Fruit fly (Drosophila melanogaster) whole organism, embryonic: ENCODE data around the gene Mink.

Experiments used
- Asciz ChIP-seq: fragments of 200-800 bp; sonication (Bioruptor generic); optimal IDR thresholded peaks from 2 replicates; lab custom pipeline; 2017; ENCODE audit warnings: missing biosample characterization, mild to moderate bottlenecking, missing genetic modification characterization, missing genetic modification reagents
- B-H1 ChIP-seq: fragments of 200-800 bp; sonication (Bioruptor generic); IDR thresholded peaks from 3 replicates; pipeline ENCODE4 v1.3.6; 2022; ENCODE audit warnings: missing biosample characterization, missing genetic modification characterization
- BEAF-32 ChIP-seq: fragments of 200-800 bp; sonication (Bioruptor generic); optimal IDR thresholded peaks from 3 replicates; lab custom pipeline; 2017; ENCODE audit warnings: missing biosample characterization, missing genetic modification characterization, mild to moderate bottlenecking, moderate library complexity, missing genetic modification reagents
- CG10267 ChIP-seq: fragments of 200-800 bp; sonication (Bioruptor generic); optimal IDR thresholded peaks from 2 replicates; lab custom pipeline; 2018; ENCODE audit warnings: missing biosample characterization, mild to moderate bottlenecking, missing genetic modification characterization, moderate library complexity
- CG11504 ChIP-seq: fragments of 200-800 bp; sonication (Bioruptor generic); optimal IDR thresholded peaks from 3 replicates; lab custom pipeline; 2019; ENCODE audit warnings: missing biosample characterization, mild to moderate bottlenecking, missing genetic modification characterization, moderate library complexity
- CG12391 ChIP-seq: fragments of 200-800 bp; sonication (Bioruptor generic); optimal IDR thresholded peaks from 3 replicates; lab custom pipeline; 2018; ENCODE audit warnings: missing biosample characterization, mild to moderate bottlenecking, missing genetic modification characterization, moderate library complexity
- CG13424 ChIP-seq: fragments of 200-800 bp; sonication (Bioruptor generic); optimal IDR thresholded peaks from 2 replicates; lab custom pipeline; 2019; ENCODE audit warnings: missing biosample characterization, mild to moderate bottlenecking, missing genetic modification characterization, moderate library complexity
- CG13624 ChIP-seq: fragments of 200-800 bp; sonication (Bioruptor generic); optimal IDR thresholded peaks from 2 replicates; lab custom pipeline; 2016; ENCODE audit warnings: missing biosample characterization, missing genetic modification characterization
- CG14441 ChIP-seq: fragments of 200-800 bp; sonication (Bioruptor generic); IDR thresholded peaks from 2 replicates; pipeline ENCODE4 v1.3.6; 2022; ENCODE audit warnings: missing biosample characterization, missing genetic modification characterization
- CG15073 ChIP-seq: fragments of 200-800 bp; sonication (Bioruptor generic); optimal IDR thresholded peaks from 2 replicates; lab custom pipeline; 2016; ENCODE audit warnings: missing biosample characterization, missing genetic modification characterization
- CG15514 ChIP-seq: fragments of 200-800 bp; sonication (Bioruptor generic); optimal IDR thresholded peaks from 3 replicates; lab custom pipeline; 2017; ENCODE audit warnings: missing biosample characterization, missing genetic modification characterization, mild to moderate bottlenecking, moderate library complexity, missing genetic modification reagents
- CG15696 ChIP-seq: fragments of 200-800 bp; sonication (Bioruptor generic); optimal IDR thresholded peaks from 2 replicates; lab custom pipeline; 2019; ENCODE audit warnings: missing biosample characterization, mild to moderate bottlenecking, missing genetic modification characterization, moderate library complexity
- CG1603 ChIP-seq: fragments of 200-800 bp; sonication (Bioruptor generic); optimal IDR thresholded peaks from 2 replicates; lab custom pipeline; 2019; ENCODE audit warnings: missing biosample characterization, mild to moderate bottlenecking, missing genetic modification characterization, moderate library complexity
- CG17568 ChIP-seq: fragments of 200-800 bp; sonication (Bioruptor generic); optimal IDR thresholded peaks from 2 replicates; lab custom pipeline; 2018; ENCODE audit warnings: missing biosample characterization, mild to moderate bottlenecking, missing genetic modification characterization, moderate library complexity
- CG17802 ChIP-seq: fragments of 200-800 bp; sonication (Bioruptor generic); optimal IDR thresholded peaks from 2 replicates; lab custom pipeline; 2018; ENCODE audit warnings: missing biosample characterization, mild to moderate bottlenecking, missing genetic modification characterization, moderate library complexity
- CG1792 ChIP-seq: fragments of 200-800 bp; sonication (Bioruptor generic); optimal IDR thresholded peaks from 2 replicates; lab custom pipeline; 2016; ENCODE audit warnings: missing biosample characterization, missing genetic modification characterization
- CG18262 ChIP-seq: fragments of 200-800 bp; optimal IDR thresholded peaks from 3 replicates; lab custom pipeline; 2019; ENCODE audit warnings: missing biosample characterization, mild to moderate bottlenecking, missing genetic modification characterization, moderate library complexity
- CG18619 ChIP-seq: fragments of 200-800 bp; sonication (Bioruptor generic); optimal IDR thresholded peaks from 3 replicates; lab custom pipeline; 2017; ENCODE audit warnings: missing biosample characterization, mild to moderate bottlenecking, missing genetic modification characterization
- CG2116 ChIP-seq: fragments of 200-800 bp; sonication (Bioruptor generic); optimal IDR thresholded peaks from 3 replicates; lab custom pipeline; 2018; ENCODE audit warnings: missing biosample characterization, mild to moderate bottlenecking, missing genetic modification characterization
- CG2712 ChIP-seq: fragments of 200-800 bp; optimal IDR thresholded peaks from 3 replicates; lab custom pipeline; 2019; ENCODE audit warnings: missing biosample characterization, mild to moderate bottlenecking, missing genetic modification characterization, moderate library complexity
- CG3407 ChIP-seq: fragments of 200-800 bp; sonication (Bioruptor generic); optimal IDR thresholded peaks from 2 replicates; lab custom pipeline; 2018; ENCODE audit warnings: missing biosample characterization, mild to moderate bottlenecking, missing genetic modification characterization
- CG5180 ChIP-seq: fragments of 200-800 bp; sonication (Bioruptor generic); optimal IDR thresholded peaks from 3 replicates; lab custom pipeline; 2017; ENCODE audit warnings: missing biosample characterization, missing genetic modification characterization, mild to moderate bottlenecking, moderate library complexity, missing genetic modification reagents
- CG7786 ChIP-seq: fragments of 200-800 bp; sonication (Bioruptor generic); optimal IDR thresholded peaks from 2 replicates; lab custom pipeline; 2016; ENCODE audit warnings: missing biosample characterization, missing genetic modification characterization
- CG7839 ChIP-seq: fragments of 200-800 bp; sonication (Bioruptor generic); optimal IDR thresholded peaks from 3 replicates; lab custom pipeline; 2018; ENCODE audit warnings: missing biosample characterization, mild to moderate bottlenecking, missing genetic modification characterization, moderate library complexity
- CG8478 ChIP-seq: fragments of >200 bp; optimal IDR thresholded peaks from 2 replicates; lab custom pipeline; 2018
- CG9215 ChIP-seq: fragments of 200-800 bp; sonication (Bioruptor generic); IDR thresholded peaks from 2 replicates; pipeline ENCODE4 v1.3.6; 2022; ENCODE audit warnings: missing biosample characterization, missing genetic modification characterization
- CG9727 ChIP-seq: fragments of 200-800 bp; sonication (Bioruptor generic); optimal IDR thresholded peaks from 3 replicates; lab custom pipeline; 2017; ENCODE audit warnings: missing biosample characterization, mild to moderate bottlenecking, missing genetic modification characterization
- Chrac-16 ChIP-seq: fragments of 200-800 bp; sonication (Bioruptor generic); optimal IDR thresholded peaks from 3 replicates; lab custom pipeline; 2016; ENCODE audit warnings: missing biosample characterization, missing genetic modification characterization
- HLH3B ChIP-seq: fragments of 200-800 bp; sonication (Bioruptor generic); IDR thresholded peaks from 2 replicates; pipeline ENCODE4 v1.3.6; 2022; ENCODE audit warnings: missing biosample characterization, missing genetic modification characterization
- Hr51 ChIP-seq, 2 experiments: fragments of 200-800 bp; sonication (Bioruptor generic); optimal IDR thresholded peaks; 2 replicates in 1 of 2; 3 replicates in 1 of 2; lab custom pipeline; 2016 to 2018; ENCODE audit warnings: missing biosample characterization in 2 of 2, missing genetic modification characterization in 2 of 2, mild to moderate bottlenecking in 1 of 2, moderate library complexity in 1 of 2
- Lhr ChIP-seq: fragments of 200-800 bp; sonication (Bioruptor generic); optimal IDR thresholded peaks from 3 replicates; lab custom pipeline; 2017; ENCODE audit warnings: mild to moderate bottlenecking, missing biosample characterization, missing genetic modification reagents, missing genetic modification characterization
- NfI ChIP-seq: fragments of 200-800 bp; sonication (Bioruptor generic); optimal IDR thresholded peaks from 3 replicates; lab custom pipeline; 2018; ENCODE audit warnings: missing biosample characterization, mild to moderate bottlenecking, missing genetic modification characterization, moderate library complexity
- Sox102F ChIP-seq: fragments of 200-800 bp; sonication (Bioruptor generic); optimal IDR thresholded peaks from 2 replicates; lab custom pipeline; 2018; ENCODE audit warnings: missing biosample characterization, mild to moderate bottlenecking, missing genetic modification characterization, moderate library complexity
- Taf1 ChIP-seq: fragments of 200-800 bp; sonication (Bioruptor generic); IDR thresholded peaks from 2 replicates; pipeline ENCODE4 v1.3.6; 2022; ENCODE audit warnings: missing biosample characterization, missing genetic modification characterization
- ac ChIP-seq: fragments of 200-800 bp; sonication (Bioruptor generic); optimal IDR thresholded peaks from 3 replicates; lab custom pipeline; 2017; ENCODE audit warnings: missing biosample characterization, mild to moderate bottlenecking, missing genetic modification characterization
- az2 ChIP-seq: fragments of 200-800 bp; sonication (Bioruptor generic); optimal IDR thresholded peaks from 3 replicates; lab custom pipeline; 2016; ENCODE audit warnings: missing biosample characterization, missing genetic modification characterization
- corto ChIP-seq: fragments of 200-800 bp; sonication (Bioruptor generic); optimal IDR thresholded peaks from 2 replicates; lab custom pipeline; 2016; ENCODE audit warnings: missing biosample characterization, mild to moderate bottlenecking, missing genetic modification characterization, moderate library complexity
- dmrt99B ChIP-seq: fragments of 200-800 bp; sonication (Bioruptor generic); optimal IDR thresholded peaks from 2 replicates; lab custom pipeline; 2018; ENCODE audit warnings: missing biosample characterization, mild to moderate bottlenecking, missing genetic modification characterization, moderate library complexity
- dpn ChIP-seq, 2 experiments: fragments of 200-800 bp; sonication (Bioruptor generic); optimal IDR thresholded peaks; 3 replicates each; lab custom pipeline; 2016; ENCODE audit warnings: missing biosample characterization in 2 of 2, missing genetic modification characterization in 2 of 2
- gce ChIP-seq: fragments of 200-800 bp; sonication (Bioruptor generic); IDR thresholded peaks from 3 replicates; pipeline ENCODE4 v1.3.6; 2022; ENCODE audit warnings: missing biosample characterization, missing genetic modification characterization
- gem ChIP-seq: fragments of 200-800 bp; sonication (Bioruptor generic); optimal IDR thresholded peaks from 2 replicates; lab custom pipeline; 2019; ENCODE audit warnings: missing biosample characterization, mild to moderate bottlenecking, missing genetic modification characterization, moderate library complexity
- grau ChIP-seq: fragments of 200-800 bp; optimal IDR thresholded peaks from 3 replicates; lab custom pipeline; 2019; ENCODE audit warnings: missing biosample characterization, mild to moderate bottlenecking, missing genetic modification characterization, moderate library complexity
- ham ChIP-seq: fragments of 200-800 bp; sonication (Bioruptor generic); IDR thresholded peaks from 2 replicates; pipeline ENCODE4 v1.3.6; 2022; ENCODE audit warnings: missing biosample characterization, missing genetic modification characterization
- inv ChIP-seq: fragments of 200-800 bp; sonication (Bioruptor generic); IDR thresholded peaks from 2 replicates; pipeline ENCODE4 v1.3.6; 2022; ENCODE audit warnings: missing biosample characterization, missing genetic modification characterization; ENCODE audit not compliant: partially characterized antibody
- nmo ChIP-seq: fragments of 200-800 bp; sonication (Bioruptor generic); optimal IDR thresholded peaks from 2 replicates; lab custom pipeline; 2018; ENCODE audit warnings: missing biosample characterization, mild to moderate bottlenecking, missing genetic modification characterization, moderate library complexity
- pho ChIP-seq: fragments of 200-800 bp; sonication (Bioruptor generic); optimal IDR thresholded peaks from 2 replicates; lab custom pipeline; 2016; ENCODE audit warnings: missing biosample characterization, missing genetic modification characterization
- pnt ChIP-seq: fragments of 200-800 bp; sonication (Bioruptor generic); optimal IDR thresholded peaks from 3 replicates; lab custom pipeline; 2016; ENCODE audit warnings: missing biosample characterization, missing genetic modification characterization
- sima ChIP-seq: fragments of 200-800 bp; sonication (Bioruptor generic); optimal IDR thresholded peaks from 2 replicates; lab custom pipeline; 2016; ENCODE audit warnings: missing biosample characterization, missing genetic modification characterization
- so ChIP-seq: fragments of 200-800 bp; sonication (Bioruptor generic); IDR thresholded peaks from 3 replicates; pipeline ENCODE4 v1.3.6; 2022; ENCODE audit warnings: missing biosample characterization, missing genetic modification characterization
- stc ChIP-seq: fragments of 200-800 bp; sonication (Bioruptor generic); IDR thresholded peaks from 2 replicates; pipeline ENCODE4 v1.3.6; 2022; ENCODE audit warnings: missing biosample characterization, missing genetic modification characterization
- z ChIP-seq: fragments of 200-800 bp; sonication (Bioruptor generic); IDR thresholded peaks from 3 replicates; pipeline ENCODE4 v1.3.6; 2022; ENCODE audit warnings: missing biosample characterization, missing genetic modification characterization

The Mink gene

DNA sequence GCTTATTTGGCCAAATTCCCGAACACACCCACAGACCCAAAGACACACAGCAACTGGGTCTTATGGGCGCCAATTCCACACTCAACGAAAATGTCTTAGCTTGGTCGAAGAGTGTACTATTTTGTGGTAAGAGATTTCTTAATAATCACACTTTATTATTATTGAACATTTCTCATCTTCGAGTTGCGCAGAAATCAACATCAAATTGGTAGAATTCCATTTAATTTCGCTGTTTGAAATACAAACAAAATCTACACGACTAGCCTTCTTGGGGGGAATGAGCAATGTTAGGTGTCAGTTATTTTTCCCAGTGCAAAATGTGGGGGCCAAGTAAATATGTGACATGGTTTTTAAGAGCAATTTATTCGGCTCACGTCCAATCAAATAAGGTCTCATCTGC, 31.4 kb upstream of the Mink start (continued):
- TF ChIP-seq gce (GFP tag; lab: Robert Waterston, UW) (no peak), CG15696 (no peak), CG7839 (tag; lab: Kevin White, UChicago) (no peak), BEAF-32 (GFP tag; lab: Kevin White, UChicago) (no peak), ham (GFP tag; lab: Robert Waterston, UW) (no peak), Sox102F (GFP tag; lab: Kevin White, UChicago) (peak; percentile 24), corto (GFP tag; lab: Kevin White, UChicago) (no peak), CG1792 (no peak), nmo (GFP tag; lab: Kevin White, UChicago) (peak; percentile 15), CG15514 (GFP tag; lab: Kevin White, UChicago) (no peak), CG14441 (GFP tag; lab: Robert Waterston, UW) (no peak), CG3407 (GFP tag; lab: Kevin White, UChicago) (no peak), CG17568 (no peak), gem (tag; lab: Kevin White, UChicago) (peak; percentile 36), Asciz (no peak), CG11504 (peak; percentile 39), az2 (no peak), CG12391 (tag; lab: Kevin White, UChicago) (peak; percentile 3), dmrt99B (peak; percentile 31), CG1603 (tag; lab: Kevin White, UChicago) (peak; percentile 33), Hr51 (GFP tag; optimal IDR thresholded peaks at IDR 0.05; lab: Kevin White, UChicago) (peak in 1 of 2 experiments; percentile 31), Chrac-16 (no peak), CG18262 (peak; percentile 15), CG10267 (tag; lab: Kevin White, UChicago) (no peak), CG2116 (GFP tag; lab: Kevin White, UChicago) (no peak), CG2712 (tag; lab: Kevin White, UChicago) (peak; percentile 18), pho (GFP tag; lab: Kevin White, UChicago) (no peak), CG13424 (tag; lab: Kevin White, UChicago) (peak; percentile 27), HLH3B (GFP tag; lab: Robert Waterston, UW) (no peak), CG15073 (GFP tag; lab: Kevin White, UChicago) (no peak), Taf1 (GFP tag; lab: Robert Waterston, UW) (no peak), CG7786 (no peak), Lhr (GFP tag; lab: Kevin White, UChicago) (no peak), pnt (GFP tag; lab: Kevin White, UChicago) (no peak), stc (GFP tag; lab: Robert Waterston, UW) (no peak)

DNA sequence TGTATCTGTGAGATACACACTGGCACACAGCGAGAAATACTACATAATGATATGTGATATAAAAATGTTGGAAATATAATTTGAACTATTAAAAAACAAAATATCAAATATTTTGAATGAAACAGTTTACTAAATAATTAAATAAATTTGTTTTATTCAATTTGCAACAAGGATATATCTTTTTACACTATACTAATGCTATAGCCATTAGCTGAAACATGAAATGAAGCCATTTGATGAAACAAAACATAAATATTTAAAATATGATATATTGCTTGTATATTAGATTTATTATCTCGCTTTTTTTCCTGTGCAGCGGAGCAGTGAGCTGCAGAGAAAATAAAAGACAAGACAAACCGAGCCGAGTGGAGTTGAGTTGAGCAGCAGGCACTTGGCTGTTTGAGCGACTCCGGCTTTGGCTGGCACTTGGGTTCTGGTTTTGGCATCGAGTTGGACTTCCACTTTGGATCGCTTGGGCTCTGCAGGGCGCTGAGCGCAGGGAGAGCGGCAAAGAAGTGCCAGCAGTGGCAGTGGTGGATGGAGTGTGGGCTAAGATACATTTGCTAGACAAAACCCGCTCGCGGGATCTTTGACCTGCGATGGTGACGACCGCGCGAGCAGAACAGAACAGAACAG, 28.8 kb upstream of the Mink start:
- TF ChIP-seq B-H1 (GFP tag; lab: Robert Waterston, UW) (peak; percentile 39; the same call in 2 of the 3 replicates), NfI (peak; percentile 40), inv (GFP tag; lab: Robert Waterston, UW) (no peak), so (GFP tag; lab: Robert Waterston, UW) (peak; percentile 60; the same call in 2 of the 3 replicates), CG8478 (lab: Kevin White, UChicago) (no peak), CG13624 (GFP tag; lab: Kevin White, UChicago) (no peak), sima (GFP tag; lab: Kevin White, UChicago) (no peak), z (GFP tag; lab: Robert Waterston, UW) (peak; percentile 93), ac (GFP tag; lab: Kevin White, UChicago) (peak; percentile 6), dpn (GFP tag; optimal IDR thresholded peaks at IDR 0.05; lab: Kevin White, UChicago) (peak in 1 of 2 experiments; percentile 58), CG5180 (GFP tag; lab: Kevin White, UChicago) (peak; percentile 59), CG9215 (GFP tag; lab: Robert Waterston, UW) (peak; percentile 57), CG18619 (GFP tag; lab: Kevin White, UChicago) (peak; percentile 67), CG17802 (tag; lab: Kevin White, UChicago) (no peak), CG9727 (GFP tag; lab: Kevin White, UChicago) (peak; percentile 93), grau (tag; lab: Kevin White, UChicago) (peak; percentile 88)
